Worm (Caenorhabditis elegans): ENCODE data around the gene twk-20.

ce11 chrX:13591175-13591574 lies 48.5 kb upstream of the twk-20 start, which contains the start of gene col-44:
- no peak for TF ChIP-seq lin-14 (GFP tag; optimal IDR thresholded peaks at IDR 0.05)
- no peak for TF ChIP-seq unc-62 (GFP tag; optimal IDR thresholded peaks at IDR 0.05)
- no peak for TF ChIP-seq lsy-2 (tag; optimal IDR thresholded peaks at IDR 0.05)
- TF ChIP-seq nhr-237 (tag; optimal IDR thresholded peaks at IDR 0.05), result no peak
- TF ChIP-seq aly-2 (tag; optimal IDR thresholded peaks at IDR 0.05), result no peak
- no peak for TF ChIP-seq lin-35 (GFP tag; optimal IDR thresholded peaks at IDR 0.05)
- no peak for TF ChIP-seq snpc-4 (tag; optimal IDR thresholded peaks at IDR 0.05)
- TF ChIP-seq nhr-11 (tag; optimal IDR thresholded peaks at IDR 0.05), result no peak
- no peak for TF ChIP-seq unc-130 (tag; optimal IDR thresholded peaks at IDR 0.05)
- TF ChIP-seq ces-1 (GFP tag; optimal IDR thresholded peaks at IDR 0.05), result no peak
- TF ChIP-seq pax-3 (tag; optimal IDR thresholded peaks at IDR 0.05), result no peak

All from whole organism, L1 larva.